Worm (Caenorhabditis elegans): ENCODE measurements around the gene nhr-239.

The nhr-239 gene

ce11 chrIII:2576360-2577259 is 15.1 kb downstream of the nhr-239 start (continued):
- TF ChIP-seq snpc-1.3 (tag; optimal IDR thresholded peaks at IDR 0.05; ENCODE audit: insufficient read depth) (no peak), ama-1 (optimal IDR thresholded peaks at IDR 0.05) (no peak), ama-1 (GFP tag; optimal IDR thresholded peaks at IDR 0.05) (no peak), lsl-1 (GFP tag; optimal IDR thresholded peaks at IDR 0.05) (peak; percentile 95), Y95B8A.8 (GFP tag; IDR thresholded peaks at IDR 0.05) (no peak), cebp-2 (GFP tag; IDR thresholded peaks at IDR 0.05) (no peak), snpc-4 (GFP tag; optimal IDR thresholded peaks at IDR 0.05) (no peak), snpc-4 (tag; optimal IDR thresholded peaks at IDR 0.05) (peak in 1 of 4 experiments; percentile 11), madf-8 (GFP tag; conservative IDR thresholded peaks at IDR 0.05) (peak; percentile 52), pbrm-1 (GFP tag; IDR thresholded peaks at IDR 0.05) (0 out of 2 replicates have a peak, but pooled peaks have one; percentile 15), ccch-3 (GFP tag; optimal IDR thresholded peaks at IDR 0.05) (no peak), tbp1 (GFP tag; optimal IDR thresholded peaks at IDR 0.05) (no peak), rpc-1 (optimal IDR thresholded peaks at IDR 0.05) (no peak), rpc-1 (tag; optimal IDR thresholded peaks at IDR 0.05) (no peak), lin-40 (tag; optimal IDR thresholded peaks at IDR 0.05) (peak; percentile 36), B0035.1 (tag; optimal IDR thresholded peaks at IDR 0.05) (no peak), athp-1 (tag; optimal IDR thresholded peaks at IDR 0.05) (no peak), repo-1 (tag; optimal IDR thresholded peaks at IDR 0.05) (no peak), F55B11.4 (tag; optimal IDR thresholded peaks at IDR 0.05; ENCODE audit: borderline replicate concordance, insufficient read depth) (no peak), F22D6.2 (tag; optimal IDR thresholded peaks at IDR 0.05) (no peak), ceh-58 (GFP tag; IDR thresholded peaks at IDR 0.05) (no peak), mcd-1 (GFP tag; IDR thresholded peaks at IDR 0.05) (no peak; the same call in 1 of the 2 replicates), xnd-1 (tag; optimal IDR thresholded peaks at IDR 0.05) (peak; percentile 65), let-607 (tag; optimal IDR thresholded peaks at IDR 0.05) (peak; percentile 1 to 43), Y53F4B.3 (GFP tag; IDR thresholded peaks at IDR 0.05) (no peak), zfh-2 (GFP tag; conservative IDR thresholded peaks at IDR 0.05) (peak; percentile 70), ceh-40 (GFP tag; IDR thresholded peaks at IDR 0.05) (no peak), ceh-79 (tag; optimal IDR thresholded peaks at IDR 0.05) (no peak), nhr-80 (tag; optimal IDR thresholded peaks at IDR 0.05) (peak; percentile 67), lin-35 (GFP tag; optimal IDR thresholded peaks at IDR 0.05) (peak in 1 of 3 experiments; percentile 40), cebp-1 (GFP tag; IDR thresholded peaks at IDR 0.05) (peak; percentile 26; the same call in 1 of the 2 replicates), cebp-1 (tag; optimal IDR thresholded peaks at IDR 0.05) (peak; percentile 65), K11D2.4 (GFP tag; IDR thresholded peaks at IDR 0.05) (no peak), F57A8.1 (GFP tag; optimal IDR thresholded peaks at IDR 0.05) (no peak), lin-54 (GFP tag; optimal IDR thresholded peaks at IDR 0.05) (no peak), madf-10 (tag; optimal IDR thresholded peaks at IDR 0.05) (peak; percentile 13)

ce11 chrIII:2577982-2578381 is 16.5 kb downstream of the nhr-239 start:
- TF ChIP-seq ceh-100 (GFP tag; IDR thresholded peaks at IDR 0.05) (no peak), attf-6 (GFP tag; IDR thresholded peaks at IDR 0.05) (no peak), ceh-58 (GFP tag; IDR thresholded peaks at IDR 0.05) (no peak), xnd-1 (tag; optimal IDR thresholded peaks at IDR 0.05) (no peak), ztf-18 (tag; optimal IDR thresholded peaks at IDR 0.05) (no peak), F22D6.2 (tag; optimal IDR thresholded peaks at IDR 0.05) (no peak), F10E7.11 (tag; optimal IDR thresholded peaks at IDR 0.05) (no peak), ZK185.1 (tag; optimal IDR thresholded peaks at IDR 0.05; ENCODE audit: poor library complexity, severe bottlenecking) (no peak), hsf-1 (GFP tag; IDR thresholded peaks at IDR 0.05) (no peak), C06A6.2 (GFP tag; conservative IDR thresholded peaks at IDR 0.05) (no peak), attf-5 (GFP tag; optimal IDR thresholded peaks at IDR 0.05) (no peak), C17E4.6 (GFP tag; IDR thresholded peaks at IDR 0.05) (no peak), nfya-1 (tag; optimal IDR thresholded peaks at IDR 0.05; ENCODE audit: borderline replicate concordance, insufficient read depth) (no peak)

All from whole organism, young adult.